In the genomic region with DNA sequence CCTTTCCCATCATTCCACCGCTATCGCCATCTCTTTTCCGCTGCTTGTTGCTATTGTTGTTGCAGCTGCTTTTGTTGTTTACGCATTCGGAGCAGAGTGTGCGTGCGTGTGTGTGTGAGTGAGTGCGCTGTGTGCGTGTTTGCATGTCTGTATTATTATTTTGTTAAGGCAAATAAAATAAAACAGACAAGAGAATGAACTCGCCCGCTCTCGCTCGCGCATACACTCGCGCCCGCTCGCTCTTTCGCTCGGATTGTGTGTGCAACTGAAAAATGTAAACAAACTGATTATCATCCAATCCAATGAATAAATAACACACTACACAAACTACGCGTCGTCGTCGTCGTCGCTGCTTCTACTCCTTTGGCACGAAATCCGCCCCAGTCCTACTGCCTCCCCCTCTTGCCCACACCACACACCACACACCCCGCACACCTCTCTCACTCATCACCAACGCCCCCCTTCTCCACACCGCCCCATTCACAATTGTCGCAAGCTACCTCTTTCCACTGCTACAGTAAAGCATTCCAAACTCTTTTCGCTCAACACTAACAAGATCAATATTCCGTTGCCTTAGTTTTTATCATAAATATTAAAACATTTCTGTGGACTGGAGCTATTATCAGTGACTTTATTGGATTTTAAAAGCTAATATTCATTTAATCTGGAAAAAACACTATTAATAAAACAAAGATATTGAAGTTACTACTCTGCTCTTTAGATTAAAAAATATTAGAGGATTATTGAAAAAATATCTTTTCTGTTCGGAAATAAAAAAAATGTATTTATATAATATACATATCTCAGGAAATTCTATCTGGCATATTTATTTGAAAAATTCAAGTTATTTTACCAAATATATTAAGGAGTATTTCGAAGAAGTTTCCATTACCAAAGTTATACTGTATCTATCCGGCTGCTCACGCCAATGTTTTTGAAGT, we compare ENCODE assay signal across 1 fruit fly cellular context.
TF ChIP-seq lines count a peak whose summit lies in the region.

No protein-coding gene starts in this region.

TF ChIP-seq in whole organism, embryonic, 481 proteins besides CTCF, POLR2A, EP300 and RAD21 (continued from another document and continues in another):
- TF ChIP-seq fd3F (GFP tag; optimal IDR thresholded peaks at IDR 0.05; lab: Kevin White, UChicago) (peak; percentile 31), pros (GFP tag; optimal IDR thresholded peaks at IDR 0.05; lab: Kevin White, UChicago) (peak; percentile 68), CG8089 (GFP tag; optimal IDR thresholded peaks at IDR 0.05; lab: Kevin White, UChicago) (peak; percentile 90), zfh1 (GFP tag; IDR thresholded peaks at IDR 0.05; lab: Robert Waterston, UW) (peak; percentile 74), D19A (tag; optimal IDR thresholded peaks at IDR 0.05; lab: Kevin White, UChicago) (peak; percentile 68), CG2889 (GFP tag; IDR thresholded peaks at IDR 0.05; lab: Robert Waterston, UW) (no peak), Eip74EF (GFP tag; optimal IDR thresholded peaks at IDR 0.05; lab: Kevin White, UChicago) (peak in 1 of 2 experiments; percentile 79), HmgZ (tag; optimal IDR thresholded peaks at IDR 0.05; lab: Kevin White, UChicago) (peak; percentile 92), CG8281 (tag; optimal IDR thresholded peaks at IDR 0.05; lab: Kevin White, UChicago) (peak; percentile 71), CG11398 (GFP tag; optimal IDR thresholded peaks at IDR 0.05; lab: Kevin White, UChicago) (peak; percentile 91), NfI (GFP tag; optimal IDR thresholded peaks at IDR 0.05; lab: Kevin White, UChicago) (peak; percentile 25), PHDP (tag; optimal IDR thresholded peaks at IDR 0.05; lab: Kevin White, UChicago) (peak; percentile 90), bowl (GFP tag; IDR thresholded peaks at IDR 0.05; lab: Robert Waterston, UW) (peak; percentile 55; the same call in 1 of the 2 replicates), CG1024 (GFP tag; IDR thresholded peaks at IDR 0.05; lab: Robert Waterston, UW) (peak; percentile 50; the same call in 1 of the 2 replicates), bsh (GFP tag; optimal IDR thresholded peaks at IDR 0.05; lab: Kevin White, UChicago) (peak; percentile 77 to 89), CG8924 (tag; optimal IDR thresholded peaks at IDR 0.05; lab: Kevin White, UChicago) (peak; percentile 94), onecut (GFP tag; IDR thresholded peaks at IDR 0.05; lab: Robert Waterston, UW) (peak; percentile 78), p53 (GFP tag; optimal IDR thresholded peaks at IDR 0.05; lab: Kevin White, UChicago) (peak; percentile 66), H2.0 (GFP tag; IDR thresholded peaks at IDR 0.05; lab: Robert Waterston, UW) (peak; percentile 35; the same call in 1 of the 2 replicates), CG10543 (GFP tag; optimal IDR thresholded peaks at IDR 0.05; lab: Kevin White, UChicago) (peak; percentile 95), unpg (GFP tag; optimal IDR thresholded peaks at IDR 0.05; lab: Kevin White, UChicago) (peak; percentile 85), Kr (GFP tag; optimal IDR thresholded peaks at IDR 0.05; lab: Kevin White, UChicago) (peak; percentile 99), CG4820 (GFP tag; optimal IDR thresholded peaks at IDR 0.05; lab: Kevin White, UChicago) (peak; percentile 37), CG14710 (tag; optimal IDR thresholded peaks at IDR 0.05; lab: Kevin White, UChicago) (peak; percentile 90), H15 (GFP tag; IDR thresholded peaks at IDR 0.05; lab: Robert Waterston, UW) (0 out of 3 replicates have a peak, but pooled peaks have one; percentile 47), CG12299 (tag; optimal IDR thresholded peaks at IDR 0.05; lab: Kevin White, UChicago) (peak; percentile 86), schlank (tag; optimal IDR thresholded peaks at IDR 0.05; lab: Kevin White, UChicago) (peak; percentile 80), slbo (GFP tag; IDR thresholded peaks at IDR 0.05; lab: Robert Waterston, UW) (0 out of 2 replicates have a peak, but pooled peaks have one; percentile 3), lab (GFP tag; optimal IDR thresholded peaks at IDR 0.05; lab: Kevin White, UChicago) (peak; percentile 93), bcd (GFP tag; optimal IDR thresholded peaks at IDR 0.05; lab: Kevin White, UChicago) (peak; percentile 73), HLH3B (GFP tag; IDR thresholded peaks at IDR 0.05; lab: Robert Waterston, UW) (peak; percentile 71), Jarid2 (GFP tag; optimal IDR thresholded peaks at IDR 0.05; lab: Kevin White, UChicago) (peak; percentile 85), CoRest (tag; optimal IDR thresholded peaks at IDR 0.05; lab: Kevin White, UChicago) (peak; percentile 73), TFAM (GFP tag; optimal IDR thresholded peaks at IDR 0.05; lab: Kevin White, UChicago) (peak; percentile 90), Opbp (GFP tag; IDR thresholded peaks at IDR 0.05; lab: Robert Waterston, UW; ENCODE audit: partially characterized antibody) (0 out of 3 replicates have a peak, but pooled peaks have one; percentile 41), Lim3 (GFP tag; IDR thresholded peaks at IDR 0.05; lab: Robert Waterston, UW) (no peak), Taf1 (GFP tag; IDR thresholded peaks at IDR 0.05; lab: Robert Waterston, UW) (no peak), vnd (GFP tag; IDR thresholded peaks at IDR 0.05; lab: Robert Waterston, UW; ENCODE audit: partially characterized antibody) (no peak), Myb (GFP tag; optimal IDR thresholded peaks at IDR 0.05; lab: Kevin White, UChicago) (peak; percentile 49), CG18262 (tag; optimal IDR thresholded peaks at IDR 0.05; lab: Kevin White, UChicago) (peak; percentile 83), CG4282 (GFP tag; optimal IDR thresholded peaks at IDR 0.05; lab: Kevin White, UChicago) (peak; percentile 57), CG7987 (GFP tag; optimal IDR thresholded peaks at IDR 0.05; lab: Kevin White, UChicago) (peak; percentile 89), CG15269 (tag; optimal IDR thresholded peaks at IDR 0.05; lab: Kevin White, UChicago) (peak; percentile 57), CG31441 (GFP tag; IDR thresholded peaks at IDR 0.05; lab: Robert Waterston, UW) (peak; percentile 83), Sin3A (optimal IDR thresholded peaks at IDR 0.05; lab: Kevin White, UChicago) (no peak), MBD-R2 (GFP tag; IDR thresholded peaks at IDR 0.05; lab: Robert Waterston, UW) (no peak), lov (optimal IDR thresholded peaks at IDR 0.05; lab: Kevin White, UChicago) (no peak), lov (GFP tag; IDR thresholded peaks at IDR 0.05; lab: Robert Waterston, UW) (peak; percentile 79; the same call in 1 of the 3 replicates), scrt (GFP tag; optimal IDR thresholded peaks at IDR 0.05; lab: Kevin White, UChicago) (peak; percentile 72), psq (GFP tag; optimal IDR thresholded peaks at IDR 0.05; lab: Kevin White, UChicago) (peak; percentile 89), Bteb2 (GFP tag; optimal IDR thresholded peaks at IDR 0.05; lab: Kevin White, UChicago) (peak; percentile 53), CG4730 (GFP tag; IDR thresholded peaks at IDR 0.05; lab: Robert Waterston, UW) (peak; percentile 53), tna (GFP tag; IDR thresholded peaks at IDR 0.05; lab: Robert Waterston, UW; ENCODE audit: partially characterized antibody) (no peak), CHES-1-like (GFP tag; optimal IDR thresholded peaks at IDR 0.05; lab: Kevin White, UChicago) (peak; percentile 83), bab2 (GFP tag; optimal IDR thresholded peaks at IDR 0.05; lab: Kevin White, UChicago) (peak; percentile 83), stc (GFP tag; IDR thresholded peaks at IDR 0.05; lab: Robert Waterston, UW) (peak; percentile 82), gsb-n (tag; optimal IDR thresholded peaks at IDR 0.05; lab: Kevin White, UChicago) (peak; percentile 96), E2f2 (GFP tag; IDR thresholded peaks at IDR 0.05; lab: Robert Waterston, UW) (peak; percentile 39; the same call in 1 of the 2 replicates), Meics (GFP tag; optimal IDR thresholded peaks at IDR 0.05; lab: Kevin White, UChicago) (peak; percentile 76), HLHmδ (GFP tag; optimal IDR thresholded peaks at IDR 0.05; lab: Kevin White, UChicago) (peak; percentile 60), CG34224 (GFP tag; IDR thresholded peaks at IDR 0.05; lab: Robert Waterston, UW; ENCODE audit: partially characterized antibody) (peak; percentile 25; the same call in 1 of the 3 replicates), CG17802 (tag; optimal IDR thresholded peaks at IDR 0.05; lab: Kevin White, UChicago) (peak; percentile 64), Poxn (GFP tag; IDR thresholded peaks at IDR 0.05; lab: Robert Waterston, UW) (no peak), Dfd (GFP tag; optimal IDR thresholded peaks at IDR 0.05; lab: Kevin White, UChicago) (peak in 1 of 2 experiments; percentile 6), cg (GFP tag; optimal IDR thresholded peaks at IDR 0.05; lab: Kevin White, UChicago) (peak; percentile 97), CG17829 (tag; optimal IDR thresholded peaks at IDR 0.05; lab: Kevin White, UChicago) (peak; percentile 71), tap (tag; optimal IDR thresholded peaks at IDR 0.05; lab: Kevin White, UChicago) (peak; percentile 78), aop (GFP tag; IDR thresholded peaks at IDR 0.05; lab: Robert Waterston, UW) (no peak), Dp (GFP tag; optimal IDR thresholded peaks at IDR 0.05; lab: Kevin White, UChicago) (no peak), ham (GFP tag; IDR thresholded peaks at IDR 0.05; lab: Robert Waterston, UW) (no peak), dmrt11E (tag; optimal IDR thresholded peaks at IDR 0.05; lab: Kevin White, UChicago) (peak; percentile 94), wdn (GFP tag; IDR thresholded peaks at IDR 0.05; lab: Robert Waterston, UW) (no peak), phol (tag; optimal IDR thresholded peaks at IDR 0.05; lab: Kevin White, UChicago) (peak; percentile 25), Rx (GFP tag; IDR thresholded peaks at IDR 0.05; lab: Robert Waterston, UW) (peak; percentile 38; the same call in 1 of the 2 replicates), CG12769 (tag; optimal IDR thresholded peaks at IDR 0.05; lab: Kevin White, UChicago) (peak; percentile 91), chn (GFP tag; optimal IDR thresholded peaks at IDR 0.05; lab: Kevin White, UChicago) (peak; percentile 67), HLH54F (GFP tag; optimal IDR thresholded peaks at IDR 0.05; lab: Kevin White, UChicago) (no peak), CG42726 (GFP tag; IDR thresholded peaks at IDR 0.05; lab: Robert Waterston, UW; ENCODE audit: partially characterized antibody) (peak; percentile 50; the same call in 1 of the 2 replicates), exex (tag; optimal IDR thresholded peaks at IDR 0.05; lab: Kevin White, UChicago) (peak; percentile 53), CG11723 (GFP tag; optimal IDR thresholded peaks at IDR 0.05; lab: Kevin White, UChicago) (peak; percentile 93), Blimp-1 (GFP tag; optimal IDR thresholded peaks at IDR 0.05; lab: Kevin White, UChicago) (peak; percentile 83), row (GFP tag; IDR thresholded peaks at IDR 0.05; lab: Robert Waterston, UW) (peak; percentile 21; the same call in 2 of the 3 replicates), Dref (GFP tag; IDR thresholded peaks at IDR 0.05; lab: Robert Waterston, UW) (no peak), CG17359 (tag; optimal IDR thresholded peaks at IDR 0.05; lab: Kevin White, UChicago) (peak; percentile 87), CG34376 (GFP tag; optimal IDR thresholded peaks at IDR 0.05; lab: Kevin White, UChicago) (peak; percentile 90), ssp (GFP tag; IDR thresholded peaks at IDR 0.05; lab: Robert Waterston, UW) (no peak), tx (GFP tag; optimal IDR thresholded peaks at IDR 0.05; lab: Kevin White, UChicago) (peak; percentile 14), CG16813 (GFP tag; IDR thresholded peaks at IDR 0.05; lab: Robert Waterston, UW; ENCODE audit: partially characterized antibody) (no peak), chinmo (GFP tag; IDR thresholded peaks at IDR 0.05; lab: Robert Waterston, UW; ENCODE audit: partially characterized antibody) (peak; percentile 99), CG32767 (GFP tag; IDR thresholded peaks at IDR 0.05; lab: Robert Waterston, UW) (peak; percentile 64; the same call in 1 of the 2 replicates), Nf-YA (GFP tag; IDR thresholded peaks at IDR 0.05; lab: Robert Waterston, UW) (peak; percentile 78), YL-1 (GFP tag; optimal IDR thresholded peaks at IDR 0.05; lab: Kevin White, UChicago) (peak; percentile 89), CG33213 (GFP tag; optimal IDR thresholded peaks at IDR 0.05; lab: Kevin White, UChicago) (peak; percentile 66), E2f1 (GFP tag; IDR thresholded peaks at IDR 0.05; lab: Robert Waterston, UW) (peak; percentile 69), jigr1 (GFP tag; IDR thresholded peaks at IDR 0.05; lab: Robert Waterston, UW) (no peak), CG4328 (GFP tag; optimal IDR thresholded peaks at IDR 0.05; lab: Kevin White, UChicago) (peak; percentile 93), amos (GFP tag; IDR thresholded peaks at IDR 0.05; lab: Robert Waterston, UW; ENCODE audit: partially characterized antibody) (no peak), CG10147 (GFP tag; optimal IDR thresholded peaks at IDR 0.05; lab: Kevin White, UChicago) (peak; percentile 77), CG32772 (GFP tag; IDR thresholded peaks at IDR 0.05; lab: Robert Waterston, UW) (no peak; the same call in 1 of the 2 replicates), Hsf (GFP tag; optimal IDR thresholded peaks at IDR 0.05; lab: Kevin White, UChicago) (peak; percentile 57), tio (GFP tag; optimal IDR thresholded peaks at IDR 0.05; lab: Kevin White, UChicago) (peak; percentile 33), B-H1 (GFP tag; IDR thresholded peaks at IDR 0.05; lab: Robert Waterston, UW) (peak; percentile 44; the same call in 1 of the 3 replicates), cas (GFP tag; IDR thresholded peaks at IDR 0.05; lab: Robert Waterston, UW) (0 out of 2 replicates have a peak, but pooled peaks have one; percentile 35), bigmax (GFP tag; optimal IDR thresholded peaks at IDR 0.05; lab: Kevin White, UChicago) (peak; percentile 72), maf-S (GFP tag; optimal IDR thresholded peaks at IDR 0.05; lab: Kevin White, UChicago) (peak; percentile 71), Bgb (GFP tag; IDR thresholded peaks at IDR 0.05; lab: Robert Waterston, UW; ENCODE audit: partially characterized antibody) (peak; percentile 21; the same call in 1 of the 2 replicates), nau (GFP tag; optimal IDR thresholded peaks at IDR 0.05; lab: Kevin White, UChicago) (peak; percentile 98), emc (GFP tag; optimal IDR thresholded peaks at IDR 0.05; lab: Kevin White, UChicago) (peak; percentile 35), nmo (GFP tag; optimal IDR thresholded peaks at IDR 0.05; lab: Kevin White, UChicago) (peak; percentile 34), usp (GFP tag; optimal IDR thresholded peaks at IDR 0.05; lab: Kevin White, UChicago) (no peak), cato (GFP tag; optimal IDR thresholded peaks at IDR 0.05; lab: Kevin White, UChicago; ENCODE audit: borderline replicate concordance) (peak; percentile 75), Stat92E (GFP tag; optimal IDR thresholded peaks at IDR 0.05; lab: Kevin White, UChicago) (peak in 1 of 3 experiments; percentile 84), CG13287 (GFP tag; IDR thresholded peaks at IDR 0.05; lab: Robert Waterston, UW; ENCODE audit: partially characterized antibody) (peak; percentile 36; the same call in 1 of the 2 replicates), CG11456 (GFP tag; IDR thresholded peaks at IDR 0.05; lab: Robert Waterston, UW) (no peak)
